Worm (Caenorhabditis elegans): ENCODE data around the gene F09B12.5.

DNA sequence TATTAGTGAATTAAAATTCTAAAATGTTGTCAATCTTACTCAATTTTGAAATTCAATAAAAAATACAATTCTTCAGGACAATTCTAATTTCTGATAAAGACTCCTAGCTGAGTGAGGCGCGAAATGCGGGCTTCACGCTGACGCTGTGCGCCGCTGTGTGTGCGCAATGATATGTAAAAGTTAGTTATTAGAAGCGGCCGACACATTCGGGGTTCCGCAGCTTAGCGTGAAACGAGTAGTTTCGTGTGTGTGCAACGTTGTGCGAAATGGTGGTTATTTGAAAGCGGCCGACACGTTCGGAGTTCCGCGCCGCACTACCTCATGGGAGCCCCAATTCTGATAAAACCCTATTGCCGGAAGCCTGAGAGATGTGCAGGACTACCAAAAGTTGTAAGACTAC lies 9.3 kb upstream of the F09B12.5 start:
- TF ChIP-seq mdl-1 (tag; optimal IDR thresholded peaks at IDR 0.05): no peak
- TF ChIP-seq nhr-76 (tag; optimal IDR thresholded peaks at IDR 0.05): no peak
- no peak for TF ChIP-seq pha-4 (GFP tag; IDR thresholded peaks at IDR 0.05)
- TF ChIP-seq pha-4 (tag; optimal IDR thresholded peaks at IDR 0.05): no peak
